Worm (Caenorhabditis elegans): ENCODE measurements around the gene haf-2.

DNA sequence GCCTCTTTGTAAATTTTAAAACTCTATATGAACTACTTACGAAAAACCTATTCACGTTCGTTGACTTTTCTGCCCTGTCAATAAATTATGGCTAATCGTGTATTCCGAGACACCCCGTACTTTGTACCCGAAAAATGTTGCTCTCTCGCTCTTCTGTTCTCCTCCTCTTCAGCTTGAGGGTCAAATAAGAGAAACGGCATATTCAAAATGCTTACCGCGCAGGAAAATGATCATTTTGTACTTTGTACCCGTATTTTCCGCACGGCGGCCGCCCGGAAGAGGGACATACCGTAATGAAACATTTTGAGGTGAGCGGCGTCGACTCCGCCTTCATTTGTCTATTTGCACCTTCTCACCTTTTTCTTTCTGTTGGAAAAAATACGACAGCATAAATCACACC, 12.6 kb downstream of the haf-2 start:
- no peak for TF ChIP-seq hmbx-1 (tag; optimal IDR thresholded peaks at IDR 0.05)
- TF ChIP-seq B0310.2 (tag; optimal IDR thresholded peaks at IDR 0.05), result no peak
- no peak for TF ChIP-seq F13C5.2 (tag; optimal IDR thresholded peaks at IDR 0.05)
- TF ChIP-seq tra-4 (tag; optimal IDR thresholded peaks at IDR 0.05), result no peak
- no peak for TF ChIP-seq ama-1 (optimal IDR thresholded peaks at IDR 0.05)
- no peak for TF ChIP-seq ceh-13 (GFP tag; optimal IDR thresholded peaks at IDR 0.05)
- no peak for TF ChIP-seq tbx-11 (GFP tag; IDR thresholded peaks at IDR 0.05)
- no peak for TF ChIP-seq aly-1 (tag; optimal IDR thresholded peaks at IDR 0.05)
- no peak for TF ChIP-seq flt-1 (GFP tag; IDR thresholded peaks at IDR 0.05)
- no peak for TF ChIP-seq hmg-4 (GFP tag; optimal IDR thresholded peaks at IDR 0.05)
- TF ChIP-seq tbx-37 (GFP tag; conservative IDR thresholded peaks at IDR 0.05), result no peak
